Fruit fly (Drosophila melanogaster): ENCODE data around the gene CG15743.
A peak's percentile ranks its signal among the peaks of the same experiment; 100 is the strongest.

The CG15743 gene

DNA sequence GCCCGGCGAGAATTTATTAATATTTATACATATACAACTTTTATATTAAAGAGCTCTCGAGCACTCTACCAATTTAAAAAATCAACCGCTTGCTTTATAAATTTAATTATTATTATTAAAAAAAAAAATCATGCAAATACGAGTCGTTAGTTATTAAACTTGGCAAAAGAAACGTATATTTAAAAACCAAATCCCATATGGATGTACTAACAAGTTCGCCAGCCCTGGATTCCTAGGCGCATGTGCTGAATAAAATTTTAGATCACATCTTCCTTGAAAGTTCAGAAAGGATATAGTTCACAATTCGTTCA lies 26.8 kb upstream of the CG15743 start, which contains the start of gene comt (continued):
- TF ChIP-seq CG4424 (GFP tag; optimal IDR thresholded peaks at IDR 0.05): peak; percentile 64
- peak; percentile 56 for TF ChIP-seq CG6689 (GFP tag; IDR thresholded peaks at IDR 0.05)
- peak; percentile 67 for TF ChIP-seq CG17359 (tag; optimal IDR thresholded peaks at IDR 0.05)
- peak; percentile 32; the same call in 1 of the 2 replicates for TF ChIP-seq CG31224 (GFP tag; IDR thresholded peaks at IDR 0.05)
- TF ChIP-seq CG10267 (tag; optimal IDR thresholded peaks at IDR 0.05): peak; percentile 70
- peak; percentile 52 for TF ChIP-seq sens-2 (GFP tag; IDR thresholded peaks at IDR 0.05)
- peak; percentile 50 for TF ChIP-seq oc (tag; optimal IDR thresholded peaks at IDR 0.05)
- peak; percentile 68 for TF ChIP-seq Ssrp (tag; optimal IDR thresholded peaks at IDR 0.05)
- TF ChIP-seq unpg (GFP tag; optimal IDR thresholded peaks at IDR 0.05): peak; percentile 70
- TF ChIP-seq hkb (optimal IDR thresholded peaks at IDR 0.05): no peak
- TF ChIP-seq hkb (GFP tag; IDR thresholded peaks at IDR 0.05): peak; percentile 70
- TF ChIP-seq E2f1 (GFP tag; IDR thresholded peaks at IDR 0.05): 0 out of 2 replicates have a peak, but pooled peaks have one; percentile 20
- peak; percentile 25 for TF ChIP-seq stwl (tag; optimal IDR thresholded peaks at IDR 0.05)
- TF ChIP-seq CG11247 (GFP tag; IDR thresholded peaks at IDR 0.05): peak; percentile 53
- TF ChIP-seq CoRest (tag; optimal IDR thresholded peaks at IDR 0.05): peak; percentile 72
- peak; percentile 13 for TF ChIP-seq CG6683 (GFP tag; optimal IDR thresholded peaks at IDR 0.05)
- TF ChIP-seq CG3281 (GFP tag; optimal IDR thresholded peaks at IDR 0.05): peak; percentile 62
- TF ChIP-seq CG4820 (GFP tag; optimal IDR thresholded peaks at IDR 0.05): peak; percentile 17
- TF ChIP-seq CG15696 (tag; optimal IDR thresholded peaks at IDR 0.05): peak; percentile 75
- no peak for TF ChIP-seq Mrtf (GFP tag; IDR thresholded peaks at IDR 0.05)
- TF ChIP-seq phol (tag; optimal IDR thresholded peaks at IDR 0.05): peak; percentile 75
- TF ChIP-seq CG2875 (GFP tag; optimal IDR thresholded peaks at IDR 0.05): peak; percentile 26
- peak; percentile 40 for TF ChIP-seq CG10654 (GFP tag; optimal IDR thresholded peaks at IDR 0.05)
- TF ChIP-seq Ada2b (GFP tag; IDR thresholded peaks at IDR 0.05): peak; percentile 52; the same call in 1 of the 2 replicates
- peak; percentile 32; the same call in 1 of the 2 replicates for TF ChIP-seq wor (GFP tag; IDR thresholded peaks at IDR 0.05)
- peak; percentile 65 for TF ChIP-seq zfh1 (GFP tag; IDR thresholded peaks at IDR 0.05)
- no peak for TF ChIP-seq Dfd (GFP tag; optimal IDR thresholded peaks at IDR 0.05)
- peak; percentile 66 for TF ChIP-seq CG10979 (tag; optimal IDR thresholded peaks at IDR 0.05)
- TF ChIP-seq CG30431 (GFP tag; optimal IDR thresholded peaks at IDR 0.05): peak; percentile 9
- TF ChIP-seq ranshi (GFP tag; IDR thresholded peaks at IDR 0.05): 0 out of 2 replicates have a peak, but pooled peaks have one; percentile 44
- no peak for TF ChIP-seq CG7786 (GFP tag; optimal IDR thresholded peaks at IDR 0.05)
- TF ChIP-seq lbe (GFP tag; optimal IDR thresholded peaks at IDR 0.05): no peak
- TF ChIP-seq Usf (GFP tag; optimal IDR thresholded peaks at IDR 0.05): peak; percentile 38
- TF ChIP-seq PHDP (tag; optimal IDR thresholded peaks at IDR 0.05): peak; percentile 72
- TF ChIP-seq CG8478 (optimal IDR thresholded peaks at IDR 0.05): no peak
- TF ChIP-seq Xrp1 (GFP tag; IDR thresholded peaks at IDR 0.05): peak; percentile 63; the same call in 1 of the 2 replicates
- TF ChIP-seq CG10209 (GFP tag; optimal IDR thresholded peaks at IDR 0.05): peak; percentile 58
- no peak for TF ChIP-seq GATAe (GFP tag; conservative IDR thresholded peaks at IDR 0.05)
- no peak for TF ChIP-seq CG12071 (GFP tag; optimal IDR thresholded peaks at IDR 0.05)
- TF ChIP-seq insv (GFP tag; optimal IDR thresholded peaks at IDR 0.05): peak in 1 of 2 experiments; percentile 8
- peak; percentile 47 for TF ChIP-seq caup (GFP tag; optimal IDR thresholded peaks at IDR 0.05; ENCODE audit: severe bottlenecking)
- no peak for TF ChIP-seq Meics (GFP tag; optimal IDR thresholded peaks at IDR 0.05)
- TF ChIP-seq Nf-YA (GFP tag; IDR thresholded peaks at IDR 0.05): peak; percentile 42; the same call in 1 of the 2 replicates
- TF ChIP-seq CG3163 (GFP tag; optimal IDR thresholded peaks at IDR 0.05): no peak
- peak; percentile 87 for TF ChIP-seq CG12391 (tag; optimal IDR thresholded peaks at IDR 0.05)
- peak; percentile 68 for TF ChIP-seq CG6813 (GFP tag; optimal IDR thresholded peaks at IDR 0.05)
- TF ChIP-seq ken (GFP tag; IDR thresholded peaks at IDR 0.05): peak; percentile 30; the same call in 1 of the 3 replicates
- peak; percentile 51 for TF ChIP-seq tin (GFP tag; optimal IDR thresholded peaks at IDR 0.05)
- peak; percentile 32 for TF ChIP-seq CG17385 (GFP tag; optimal IDR thresholded peaks at IDR 0.05)
- TF ChIP-seq tx (GFP tag; optimal IDR thresholded peaks at IDR 0.05): no peak
- TF ChIP-seq seq (GFP tag; IDR thresholded peaks at IDR 0.05): 0 out of 2 replicates have a peak, but pooled peaks have one; percentile 17

Measured in whole organism, embryonic.